Fruit fly (Drosophila melanogaster) Kc167 (cell line): ENCODE measurements around the gene CG13445.

Source experiments
- Myc ChIP-seq: fragments of >200 bp; optimal IDR thresholded peaks from 2 replicates; lab custom pipeline; 2017; ENCODE audit warnings: missing external identifiers
- Sin3A ChIP-seq: fragments of >200 bp; optimal IDR thresholded peaks from 2 replicates; lab custom pipeline; 2018; ENCODE audit warnings: missing external identifiers
- h ChIP-seq: fragments of >200 bp; optimal IDR thresholded peaks from 3 replicates; lab custom pipeline; 2018; ENCODE audit warnings: missing external identifiers
- insv ChIP-seq: fragments of >200 bp; optimal IDR thresholded peaks from 3 replicates; lab custom pipeline; 2018; ENCODE audit warnings: missing external identifiers
- psq ChIP-seq: fragments of >200 bp; optimal IDR thresholded peaks from 2 replicates; lab custom pipeline; 2017; ENCODE audit warnings: missing external identifiers
- ttk ChIP-seq: sonication (Bioruptor generic); optimal IDR thresholded peaks from 2 replicates; lab custom pipeline; 2017; ENCODE audit warnings: missing external identifiers

The CG13445 gene

dm6 chr3L:15809185-15809584, at the start of gene CG13445:
Gene CG13445, plus strand, starts transcription at chr3L:15809485.
- TF ChIP-seq Sin3A (no peak), h (no peak), Myc (lab: Kevin White, UChicago) (no peak), psq (lab: Kevin White, UChicago) (no peak), ttk (lab: Kevin White, UChicago) (no peak), insv (lab: Kevin White, UChicago) (no peak)

DNA sequence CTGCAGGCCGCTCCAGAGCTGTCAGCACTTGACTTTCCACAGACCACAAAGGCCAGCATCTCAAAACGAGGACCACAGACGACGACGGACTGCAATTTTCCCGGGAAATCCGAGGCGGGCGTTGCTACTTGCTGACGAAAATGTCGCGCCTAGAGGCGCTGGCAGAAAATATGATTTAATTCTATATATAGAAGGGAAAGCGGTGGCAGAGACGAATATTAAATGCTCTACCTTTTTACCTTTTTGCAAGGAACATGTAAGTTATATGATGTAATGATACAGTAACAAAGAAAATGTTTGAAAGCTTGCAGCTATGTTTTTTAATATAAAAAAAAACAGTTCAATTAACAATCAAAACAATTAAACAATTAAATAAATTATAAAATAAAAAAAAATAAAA, 48.8 kb upstream of the CG13445 start:
- TF ChIP-seq insv (lab: Kevin White, UChicago) (no peak), Sin3A (no peak), Myc (lab: Kevin White, UChicago) (no peak), h (no peak), ttk (lab: Kevin White, UChicago) (no peak)

DNA sequence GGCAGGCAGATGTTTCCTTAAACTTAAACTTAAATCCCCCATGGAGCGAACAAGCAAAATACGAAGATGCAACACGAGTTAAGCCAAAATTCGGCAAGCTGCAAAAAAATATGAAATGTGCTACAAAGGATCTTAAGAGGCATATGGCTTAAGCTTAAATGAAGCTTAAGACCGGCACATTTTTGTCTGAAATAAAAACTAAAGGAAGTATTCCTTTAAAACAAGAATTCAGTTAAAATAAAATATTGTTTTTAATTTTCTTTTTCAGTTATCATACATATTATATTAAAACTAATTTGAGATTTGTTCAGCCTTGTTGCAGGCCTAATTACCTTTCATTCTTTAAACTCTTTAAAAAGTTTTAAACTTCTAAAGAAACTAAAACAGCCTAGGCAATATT, 47.4 kb upstream of the CG13445 start:
- TF ChIP-seq insv (lab: Kevin White, UChicago) (no peak), Sin3A (no peak), h (no peak), Myc (lab: Kevin White, UChicago) (no peak), psq (lab: Kevin White, UChicago) (no peak), ttk (lab: Kevin White, UChicago) (no peak)

- TF ChIP-seq ttk (lab: Kevin White, UChicago): no peak
- no peak for TF ChIP-seq h
- no peak for TF ChIP-seq Myc (lab: Kevin White, UChicago)
- TF ChIP-seq insv (lab: Kevin White, UChicago): no peak
- TF ChIP-seq psq (lab: Kevin White, UChicago): no peak
Observed at dm6 chr3L:15762449-15763189, 46.7 kb upstream of the CG13445 start.

DNA sequence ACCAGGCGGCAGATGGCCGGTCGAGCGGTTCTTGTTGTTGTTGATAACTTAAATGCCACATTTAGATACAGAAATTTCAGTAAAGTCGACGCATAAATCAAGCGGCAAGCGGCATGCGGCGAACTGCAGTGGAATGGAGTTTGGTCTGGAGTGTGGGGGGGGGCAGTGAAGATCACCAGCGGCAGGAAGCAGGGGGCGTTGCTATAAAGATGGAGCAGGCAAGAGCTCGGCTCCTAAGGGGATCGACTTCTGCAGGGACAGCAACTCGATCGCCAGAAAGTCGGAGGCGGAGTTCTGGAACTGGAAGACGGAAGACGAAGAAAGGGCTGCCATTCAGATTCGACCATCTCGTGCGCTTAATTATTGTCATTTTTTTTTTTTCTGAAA, 46.1 kb upstream of the CG13445 start:
- TF ChIP-seq insv (lab: Kevin White, UChicago) (no peak), Sin3A (no peak), Myc (lab: Kevin White, UChicago) (no peak), h (no peak), ttk (lab: Kevin White, UChicago) (no peak), psq (lab: Kevin White, UChicago) (no peak)

dm6 chr3L:15768947-15769389, 40.3 kb upstream of the CG13445 start:
- TF ChIP-seq ttk (lab: Kevin White, UChicago): no peak
- no peak for TF ChIP-seq psq (lab: Kevin White, UChicago)
- TF ChIP-seq Sin3A: no peak
- no peak for TF ChIP-seq h

dm6 chr3L:15771565-15771964, 37.7 kb upstream of the CG13445 start:
- TF ChIP-seq psq (lab: Kevin White, UChicago): no peak

DNA sequence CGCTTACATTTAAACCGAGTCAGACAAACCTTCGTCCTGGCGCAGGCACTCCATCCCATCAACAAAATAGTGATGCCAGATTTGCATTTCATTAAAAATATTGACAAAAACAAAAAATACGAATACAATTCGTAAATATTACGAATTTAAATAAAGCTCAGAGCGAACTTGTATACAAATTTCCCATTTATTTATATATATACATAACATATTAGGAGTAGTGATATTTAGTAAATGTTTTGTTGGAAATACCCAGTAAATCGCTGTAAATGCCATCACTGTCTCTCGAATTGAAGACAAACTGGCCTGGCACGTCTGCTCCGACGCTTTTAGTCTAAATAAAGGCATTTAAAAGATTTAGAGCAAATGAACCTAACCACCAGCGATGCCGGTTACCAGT, 37.0 kb upstream of the CG13445 start:
- TF ChIP-seq psq (lab: Kevin White, UChicago) (no peak), insv (lab: Kevin White, UChicago) (no peak), ttk (lab: Kevin White, UChicago) (no peak)

DNA sequence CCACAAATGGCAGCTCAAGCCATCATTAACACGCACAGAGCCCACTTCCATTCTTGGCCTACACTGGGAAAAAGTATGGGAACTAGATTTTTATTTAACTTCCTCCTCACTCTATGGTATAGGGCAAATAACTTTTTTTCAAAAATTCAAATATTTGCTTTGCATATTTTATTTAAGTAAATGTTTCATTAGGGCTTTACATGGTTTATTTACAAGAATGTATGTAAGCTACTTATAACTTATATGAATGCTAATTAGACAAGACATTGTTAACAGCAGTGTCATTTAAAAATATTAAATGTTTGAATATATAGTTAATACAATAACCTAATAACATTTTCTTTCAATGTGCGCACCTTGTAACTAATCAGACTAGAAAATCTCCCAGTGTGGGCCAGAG, 33.8 kb upstream of the CG13445 start:
- TF ChIP-seq insv (lab: Kevin White, UChicago) (no peak), h (no peak), Sin3A (no peak), Myc (lab: Kevin White, UChicago) (no peak), psq (lab: Kevin White, UChicago) (no peak), ttk (lab: Kevin White, UChicago) (no peak)

DNA sequence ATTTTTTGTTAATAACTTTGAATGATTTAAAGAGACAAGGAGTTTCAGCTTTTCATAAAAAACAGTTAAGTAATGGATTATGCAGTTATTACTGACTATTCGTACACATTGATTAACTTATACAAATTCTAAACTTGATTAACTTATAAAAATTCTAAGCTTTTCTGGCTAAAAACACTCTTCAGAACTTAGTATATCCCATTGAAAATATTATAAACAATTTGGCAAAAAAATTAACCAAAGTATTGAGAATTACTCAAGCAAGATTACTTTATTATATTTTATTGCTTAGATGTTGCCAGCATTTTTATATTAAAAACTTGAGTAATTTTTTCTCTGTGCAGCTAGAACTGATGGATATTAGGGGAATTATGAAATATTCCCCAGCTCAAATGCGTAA, 31.9 kb upstream of the CG13445 start:
- TF ChIP-seq psq (lab: Kevin White, UChicago): no peak
- TF ChIP-seq Myc (lab: Kevin White, UChicago): no peak
- TF ChIP-seq insv (lab: Kevin White, UChicago): no peak
- no peak for TF ChIP-seq ttk (lab: Kevin White, UChicago)
- no peak for TF ChIP-seq Sin3A
- no peak for TF ChIP-seq h

dm6 chr3L:15777839-15778238, 31.4 kb upstream of the CG13445 start:
- TF ChIP-seq Myc (lab: Kevin White, UChicago) (no peak), ttk (lab: Kevin White, UChicago) (no peak)

dm6 chr3L:15778951-15779350, 30.3 kb upstream of the CG13445 start:
- TF ChIP-seq psq (lab: Kevin White, UChicago): no peak
- no peak for TF ChIP-seq Myc (lab: Kevin White, UChicago)
- no peak for TF ChIP-seq ttk (lab: Kevin White, UChicago)
- no peak for TF ChIP-seq insv (lab: Kevin White, UChicago)
- no peak for TF ChIP-seq Sin3A
- no peak for TF ChIP-seq h

DNA sequence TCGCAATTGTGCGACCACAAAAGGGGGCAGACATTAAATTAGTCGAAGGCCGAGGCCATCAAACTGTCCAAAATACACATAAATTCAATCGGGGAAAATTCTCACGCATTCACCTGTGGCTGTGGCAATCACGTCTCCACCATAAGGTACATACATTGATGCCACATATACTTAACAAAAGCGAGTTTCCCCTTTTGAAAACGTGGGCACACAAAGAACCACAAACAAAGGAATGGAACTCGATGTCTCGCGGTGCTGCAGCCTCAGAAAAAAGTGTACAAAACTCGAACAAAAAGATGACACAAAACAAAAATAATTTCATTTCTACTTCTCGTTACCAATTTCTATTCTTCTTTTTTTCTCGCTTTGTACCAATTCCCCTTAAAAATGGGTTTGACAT, 23.9 kb upstream of the CG13445 start:
- TF ChIP-seq Sin3A (no peak), h (no peak), psq (lab: Kevin White, UChicago) (no peak), ttk (lab: Kevin White, UChicago) (no peak), insv (lab: Kevin White, UChicago) (no peak), Myc (lab: Kevin White, UChicago) (no peak)
